Fruit fly (Drosophila melanogaster) whole organism, embryonic: ENCODE data around the gene CG15514.

Experiments used
- Antp ChIP-seq: fragments of 200-800 bp; sonication (Bioruptor generic); optimal IDR thresholded peaks from 3 replicates; lab custom pipeline; 2016; ENCODE audit warnings: missing biosample characterization, missing genetic modification characterization
- CG10267 ChIP-seq: fragments of 200-800 bp; sonication (Bioruptor generic); optimal IDR thresholded peaks from 2 replicates; lab custom pipeline; 2018; ENCODE audit warnings: missing biosample characterization, mild to moderate bottlenecking, missing genetic modification characterization, moderate library complexity
- CG11247 ChIP-seq: fragments of 200-800 bp; sonication (Bioruptor generic); IDR thresholded peaks from 2 replicates; pipeline ENCODE4 v1.3.6; 2022; ENCODE audit warnings: missing biosample characterization, missing genetic modification characterization
- CG12942 ChIP-seq: fragments of 200-800 bp; sonication (Bioruptor generic); optimal IDR thresholded peaks from 3 replicates; lab custom pipeline; 2016; ENCODE audit warnings: missing biosample characterization, missing genetic modification characterization
- CG13296 ChIP-seq: fragments of 200-800 bp; sonication (Bioruptor generic); optimal IDR thresholded peaks from 3 replicates; lab custom pipeline; 2018; ENCODE audit warnings: missing biosample characterization, mild to moderate bottlenecking, missing genetic modification characterization
- CG13624 ChIP-seq: fragments of 200-800 bp; sonication (Bioruptor generic); optimal IDR thresholded peaks from 2 replicates; lab custom pipeline; 2016; ENCODE audit warnings: missing biosample characterization, missing genetic modification characterization
- CG14710 ChIP-seq: fragments of 200-800 bp; sonication (Bioruptor generic); optimal IDR thresholded peaks from 3 replicates; lab custom pipeline; 2019; ENCODE audit warnings: missing biosample characterization, mild to moderate bottlenecking, missing genetic modification characterization, moderate library complexity
- CG15011 ChIP-seq: fragments of 200-800 bp; sonication (Bioruptor generic); optimal IDR thresholded peaks from 3 replicates; lab custom pipeline; 2018; ENCODE audit warnings: missing biosample characterization, mild to moderate bottlenecking, missing genetic modification characterization
- CG15073 ChIP-seq: fragments of 200-800 bp; sonication (Bioruptor generic); optimal IDR thresholded peaks from 2 replicates; lab custom pipeline; 2016; ENCODE audit warnings: missing biosample characterization, missing genetic modification characterization
- CG17359 ChIP-seq: fragments of 200-800 bp; sonication (Bioruptor generic); optimal IDR thresholded peaks from 3 replicates; lab custom pipeline; 2018; ENCODE audit warnings: missing biosample characterization, mild to moderate bottlenecking, missing genetic modification characterization, moderate library complexity
- CG17612 ChIP-seq: fragments of 200-800 bp; sonication (Bioruptor generic); IDR thresholded peaks from 2 replicates; pipeline ENCODE4 v1.3.6; 2022; ENCODE audit warnings: missing biosample characterization, missing genetic modification characterization
- CG18764 ChIP-seq: fragments of 200-800 bp; sonication (Bioruptor generic); optimal IDR thresholded peaks from 3 replicates; lab custom pipeline; 2016; ENCODE audit warnings: missing biosample characterization, missing genetic modification characterization
- CG2199 ChIP-seq: fragments of 200-800 bp; sonication (Bioruptor generic); IDR thresholded peaks from 3 replicates; pipeline ENCODE4 v1.3.6; 2022; ENCODE audit warnings: missing biosample characterization, missing genetic modification characterization
- CG31388 ChIP-seq: fragments of 200-800 bp; sonication (Bioruptor generic); optimal IDR thresholded peaks from 2 replicates; lab custom pipeline; 2016; ENCODE audit warnings: missing biosample characterization, missing genetic modification characterization
- CG32532 ChIP-seq: fragments of 200-800 bp; sonication (Bioruptor generic); IDR thresholded peaks from 2 replicates; pipeline ENCODE4 v1.3.6; 2022; ENCODE audit warnings: missing biosample characterization, missing genetic modification characterization
- CG42726 ChIP-seq: fragments of 200-800 bp; sonication (Bioruptor generic); IDR thresholded peaks from 2 replicates; pipeline ENCODE4 v1.3.6; 2022; ENCODE audit warnings: missing biosample characterization, missing genetic modification characterization; ENCODE audit not compliant: partially characterized antibody
- CG4404 ChIP-seq: fragments of 200-800 bp; sonication (Bioruptor generic); IDR thresholded peaks from 2 replicates; pipeline ENCODE4 v1.3.6; 2022; ENCODE audit warnings: missing biosample characterization, missing genetic modification characterization
- CG6854 ChIP-seq: fragments of 200-800 bp; sonication (Bioruptor generic); optimal IDR thresholded peaks from 3 replicates; lab custom pipeline; 2017; ENCODE audit warnings: missing biosample characterization, mild to moderate bottlenecking, missing genetic modification characterization
- CG7745 ChIP-seq: fragments of 200-800 bp; sonication (Bioruptor generic); optimal IDR thresholded peaks from 2 replicates; lab custom pipeline; 2018; ENCODE audit warnings: missing biosample characterization, mild to moderate bottlenecking, missing genetic modification characterization, moderate library complexity
- CG7987 ChIP-seq: fragments of 200-800 bp; sonication (Bioruptor generic); optimal IDR thresholded peaks from 2 replicates; lab custom pipeline; 2018; ENCODE audit warnings: missing biosample characterization, mild to moderate bottlenecking, missing genetic modification characterization, moderate library complexity
- CG8765 ChIP-seq: fragments of 200-800 bp; sonication (Bioruptor generic); IDR thresholded peaks from 2 replicates; pipeline ENCODE4 v1.3.6; 2022; ENCODE audit warnings: missing biosample characterization, missing genetic modification characterization
- D19B ChIP-seq: fragments of 200-800 bp; sonication (Bioruptor generic); optimal IDR thresholded peaks from 2 replicates; lab custom pipeline; 2017; ENCODE audit warnings: missing biosample characterization, mild to moderate bottlenecking, missing genetic modification characterization
- HLH4C ChIP-seq: fragments of 200-800 bp; sonication (Bioruptor generic); IDR thresholded peaks from 3 replicates; pipeline ENCODE4 v1.3.6; 2022; ENCODE audit warnings: missing biosample characterization, missing genetic modification characterization; ENCODE audit not compliant: partially characterized antibody
- MTF-1 ChIP-seq: fragments of 200-800 bp; sonication (Bioruptor generic); optimal IDR thresholded peaks from 2 replicates; lab custom pipeline; 2018; ENCODE audit warnings: missing biosample characterization, mild to moderate bottlenecking, missing genetic modification characterization, borderline replicate concordance
- Rfx ChIP-seq: fragments of 200-800 bp; sonication (Bioruptor generic); IDR thresholded peaks from 2 replicates; pipeline ENCODE4 v1.3.6; 2022; ENCODE audit warnings: missing biosample characterization, missing genetic modification characterization
- Usf ChIP-seq: fragments of 200-800 bp; sonication (Bioruptor generic); optimal IDR thresholded peaks from 2 replicates; lab custom pipeline; 2017; ENCODE audit warnings: missing genotype, missing biosample characterization, missing genetic modification characterization
- ash1 ChIP-seq: fragments of 200-800 bp; sonication (Bioruptor generic); optimal IDR thresholded peaks from 2 replicates; lab custom pipeline; 2018; ENCODE audit warnings: missing biosample characterization, mild to moderate bottlenecking, missing genetic modification characterization
- btn ChIP-seq: fragments of 200-800 bp; sonication (Bioruptor generic); optimal IDR thresholded peaks from 2 replicates; lab custom pipeline; 2016; ENCODE audit warnings: missing biosample characterization, missing genetic modification characterization
- chn ChIP-seq: fragments of 200-800 bp; sonication (Bioruptor generic); optimal IDR thresholded peaks from 2 replicates; lab custom pipeline; 2016; ENCODE audit warnings: missing biosample characterization, missing genetic modification characterization
- dysf ChIP-seq: fragments of 200-800 bp; sonication (Bioruptor generic); IDR thresholded peaks from 3 replicates; pipeline ENCODE4 v1.3.6; 2022; ENCODE audit warnings: missing biosample characterization, missing genetic modification characterization
- esg ChIP-seq: fragments of 200-800 bp; sonication (Bioruptor generic); conservative IDR thresholded peaks from 2 replicates; pipeline ENCODE4 v1.3.6; 2022; ENCODE audit warnings: missing biosample characterization, missing genetic modification characterization
- gem ChIP-seq: fragments of 200-800 bp; sonication (Bioruptor generic); optimal IDR thresholded peaks from 2 replicates; lab custom pipeline; 2019; ENCODE audit warnings: missing biosample characterization, mild to moderate bottlenecking, missing genetic modification characterization, moderate library complexity
- grn ChIP-seq: fragments of 200-800 bp; sonication (Bioruptor generic); optimal IDR thresholded peaks from 3 replicates; lab custom pipeline; 2017; ENCODE audit warnings: missing biosample characterization, missing genetic modification characterization
- gro ChIP-seq: fragments of 200-800 bp; sonication (Bioruptor generic); optimal IDR thresholded peaks from 2 replicates; lab custom pipeline; 2016; ENCODE audit warnings: missing biosample characterization, missing genetic modification characterization
- ham ChIP-seq: fragments of 200-800 bp; sonication (Bioruptor generic); IDR thresholded peaks from 2 replicates; pipeline ENCODE4 v1.3.6; 2022; ENCODE audit warnings: missing biosample characterization, missing genetic modification characterization
- hb ChIP-seq: fragments of 200-800 bp; sonication (Bioruptor generic); IDR thresholded peaks from 3 replicates; pipeline ENCODE4 v1.3.6; 2022; ENCODE audit warnings: missing biosample characterization, missing genetic modification characterization; ENCODE audit not compliant: partially characterized antibody
- lov ChIP-seq, 2 experiments: fragments of 200-800 bp in 1 of 2; fragments of >200 bp in 1 of 2; sonication (Bioruptor generic) in 1 of 2; IDR thresholded peaks in 1 of 2; optimal IDR thresholded peaks in 1 of 2; 2 replicates in 1 of 2; 3 replicates in 1 of 2; pipeline versions ENCODE4 v1.3.6 to Lab custom; 2017 to 2022; ENCODE audit warnings: missing biosample characterization in 1 of 2, missing genetic modification characterization in 1 of 2
- maf-S ChIP-seq: fragments of 200-800 bp; sonication (Bioruptor generic); optimal IDR thresholded peaks from 2 replicates; lab custom pipeline; 2016; ENCODE audit warnings: missing biosample characterization, missing genetic modification characterization
- mam ChIP-seq: fragments of 200-800 bp; sonication (Bioruptor generic); optimal IDR thresholded peaks from 3 replicates; lab custom pipeline; 2016; ENCODE audit warnings: missing biosample characterization, missing genetic modification characterization
- nmo ChIP-seq: fragments of 200-800 bp; sonication (Bioruptor generic); optimal IDR thresholded peaks from 2 replicates; lab custom pipeline; 2018; ENCODE audit warnings: missing biosample characterization, mild to moderate bottlenecking, missing genetic modification characterization, moderate library complexity
- otp ChIP-seq: fragments of 200-800 bp; sonication (Bioruptor generic); IDR thresholded peaks from 3 replicates; pipeline ENCODE4, ENCODE4 v1.3.6; 2022; ENCODE audit warnings: missing biosample characterization, missing genetic modification characterization
- row ChIP-seq: fragments of 200-800 bp; sonication (Bioruptor generic); IDR thresholded peaks from 3 replicates; pipeline ENCODE4 v1.3.6; 2022; ENCODE audit warnings: missing biosample characterization, missing genetic modification characterization
- seq ChIP-seq: fragments of 200-800 bp; sonication (Bioruptor generic); IDR thresholded peaks from 2 replicates; pipeline ENCODE4 v1.3.6; 2022; ENCODE audit warnings: missing biosample characterization, missing genetic modification characterization
- sr ChIP-seq: fragments of 200-800 bp; sonication (Bioruptor generic); IDR thresholded peaks from 3 replicates; pipeline ENCODE4 v1.3.6; 2022; ENCODE audit warnings: missing biosample characterization, missing genetic modification characterization
- tll ChIP-seq, 2 experiments: fragments of 200-800 bp in 1 of 2; fragments of >200 bp in 1 of 2; sonication (Bioruptor generic) in 1 of 2; optimal IDR thresholded peaks; 2 replicates each; lab custom pipeline; 2017 to 2019; ENCODE audit warnings: missing biosample characterization in 2 of 2, missing genetic modification characterization in 2 of 2, mild to moderate bottlenecking in 1 of 2, moderate library complexity in 1 of 2
- ttk ChIP-seq: fragments of 200-800 bp; sonication (Bioruptor generic); IDR thresholded peaks from 2 replicates; pipeline ENCODE4 v2.1.2; 2022; ENCODE audit warnings: missing biosample characterization, missing genetic modification characterization
- tx ChIP-seq: fragments of 200-800 bp; sonication (Bioruptor generic); optimal IDR thresholded peaks from 2 replicates; lab custom pipeline; 2016; ENCODE audit warnings: missing biosample characterization, missing genetic modification characterization
- usp ChIP-seq: fragments of >200 bp; optimal IDR thresholded peaks from 2 replicates; lab custom pipeline; 2017; ENCODE audit warnings: missing biosample characterization, missing genetic modification characterization
- zfh1 ChIP-seq: fragments of 200-800 bp; sonication (Bioruptor generic); IDR thresholded peaks from 3 replicates; pipeline ENCODE4 v1.3.6; 2022; ENCODE audit warnings: missing biosample characterization, missing genetic modification characterization

Gene CG15514

dm6 chr3R:29847126-29847525, 14.2 kb downstream of the CG15514 start (continued):
- TF ChIP-seq CG18764: no peak

DNA sequence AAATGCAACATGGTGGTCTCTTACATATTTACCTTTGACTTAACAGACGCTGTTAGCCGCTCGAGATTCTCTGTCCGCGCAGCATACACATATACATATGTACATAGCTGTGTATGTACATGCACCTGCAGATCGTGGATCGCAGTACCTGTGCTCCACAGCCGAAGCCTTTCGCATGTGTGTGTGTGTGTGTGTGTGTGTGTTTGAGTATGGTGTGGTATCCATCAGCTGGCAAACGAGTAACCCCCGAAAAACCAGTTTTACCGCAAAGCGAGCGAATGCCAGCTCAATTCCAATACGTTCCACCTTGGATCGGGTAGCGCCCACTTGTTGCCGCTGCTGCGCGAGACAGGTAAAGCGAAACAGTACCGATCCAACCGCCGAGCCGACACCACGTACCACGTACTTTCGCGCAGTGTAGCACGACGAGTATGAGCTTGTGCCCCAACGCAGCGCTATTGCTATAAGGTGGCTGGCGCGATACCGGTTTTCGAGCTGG, 20.0 kb downstream of the CG15514 start, which contains the start of gene Cad99C:
TSS of gene Cad99C (plus strand) at position 365 of the 499 bp plus-strand sequence.
- TF ChIP-seq Antp (no peak), CG6854 (GFP tag; lab: Kevin White, UChicago) (no peak), CG4404 (GFP tag; lab: Robert Waterston, UW) (no peak), CG7987 (GFP tag; lab: Kevin White, UChicago) (peak; percentile 38), CG17612 (GFP tag; lab: Robert Waterston, UW) (no peak), CG32532 (GFP tag; lab: Robert Waterston, UW) (no peak), usp (GFP tag; lab: Kevin White, UChicago) (no peak), mam (GFP tag; lab: Kevin White, UChicago) (no peak), hb (no peak), CG15073 (no peak), MTF-1 (GFP tag; lab: Kevin White, UChicago) (no peak), dysf (no peak), CG13296 (GFP tag; lab: Kevin White, UChicago) (no peak), CG2199 (GFP tag; lab: Robert Waterston, UW) (peak; percentile 84), CG15011 (GFP tag; lab: Kevin White, UChicago) (no peak), D19B (GFP tag; lab: Kevin White, UChicago) (no peak), otp (GFP tag; lab: Robert Waterston, UW) (no peak), ash1 (no peak), CG17359 (no peak), zfh1 (GFP tag; lab: Robert Waterston, UW) (0 out of 3 replicates have a peak, but pooled peaks have one; percentile 16), maf-S (GFP tag; lab: Kevin White, UChicago) (no peak), tll (GFP tag; optimal IDR thresholded peaks at IDR 0.05; lab: Kevin White, UChicago) (no peak), seq (no peak; the same call in 1 of the 2 replicates), gro (GFP tag; lab: Kevin White, UChicago) (no peak), CG14710 (no peak), nmo (no peak), lov (optimal IDR thresholded peaks at IDR 0.05; lab: Kevin White, UChicago) (no peak), lov (GFP tag; IDR thresholded peaks at IDR 0.05; lab: Robert Waterston, UW) (no peak), ttk (GFP tag; lab: Robert Waterston, UW) (no peak), CG10267 (no peak), CG7745 (no peak), CG42726 (GFP tag; lab: Robert Waterston, UW) (0 out of 2 replicates have a peak, but pooled peaks have one; percentile 9), CG13624 (no peak), Rfx (GFP tag; lab: Robert Waterston, UW) (no peak), ham (GFP tag; lab: Robert Waterston, UW) (no peak), grn (GFP tag; lab: Kevin White, UChicago) (no peak), CG8765 (GFP tag; lab: Robert Waterston, UW) (no peak), CG11247 (GFP tag; lab: Robert Waterston, UW) (no peak), tx (no peak), gem (tag; lab: Kevin White, UChicago) (no peak), CG31388 (no peak), esg (GFP tag; lab: Robert Waterston, UW) (peak; percentile 38; the same call in 1 of the 2 replicates), chn (GFP tag; lab: Kevin White, UChicago) (peak; percentile 31), btn (GFP tag; lab: Kevin White, UChicago) (no peak), row (GFP tag; lab: Robert Waterston, UW) (0 out of 3 replicates have a peak, but pooled peaks have one; percentile 8), sr (GFP tag; lab: Robert Waterston, UW) (peak; percentile 71; the same call in 2 of the 3 replicates), HLH4C (GFP tag; lab: Robert Waterston, UW) (no peak), Usf (GFP tag; lab: Kevin White, UChicago) (no peak), CG12942 (GFP tag; lab: Kevin White, UChicago) (no peak)
